Worm (Caenorhabditis elegans) whole organism, midembryonic: ENCODE results near the gene H29C22.1.

Experiments used
- T22C8.4 ChIP-seq: fragments of 200-800 bp; sonication (Bioruptor generic); IDR thresholded peaks from 2 replicates; pipeline ENCODE4 v1.3.6; 2022; ENCODE audit warnings: missing genetic modification characterization, missing compliant biosample characterization
- med-1 ChIP-seq: sonication (generic microtip); optimal IDR thresholded peaks from 2 replicates; lab custom pipeline; 2017; ENCODE audit warnings: missing genetic modification characterization, mild to moderate bottlenecking, missing compliant biosample characterization, antibody characterized with exemption, missing genetic modification reagents; ENCODE audit not compliant: insufficient read depth
- ztf-23 ChIP-seq: fragments of 200-800 bp; sonication (Bioruptor generic); IDR thresholded peaks from 2 replicates; pipeline ENCODE4 v1.3.6; 2022; ENCODE audit warnings: missing genetic modification reagents, missing genetic modification characterization, missing compliant biosample characterization

ce11 chrX:9319080-9319479, 8.0 kb upstream of the H29C22.1 start, which contains the start of gene npr-7:
- TF ChIP-seq ztf-23 = no peak
- no peak for TF ChIP-seq T22C8.4
- no peak for TF ChIP-seq med-1 (GFP tag; lab: Kevin White, UChicago)
